Fruit fly (Drosophila melanogaster): ENCODE results near the gene Or1a.

Or1a gene

DNA sequence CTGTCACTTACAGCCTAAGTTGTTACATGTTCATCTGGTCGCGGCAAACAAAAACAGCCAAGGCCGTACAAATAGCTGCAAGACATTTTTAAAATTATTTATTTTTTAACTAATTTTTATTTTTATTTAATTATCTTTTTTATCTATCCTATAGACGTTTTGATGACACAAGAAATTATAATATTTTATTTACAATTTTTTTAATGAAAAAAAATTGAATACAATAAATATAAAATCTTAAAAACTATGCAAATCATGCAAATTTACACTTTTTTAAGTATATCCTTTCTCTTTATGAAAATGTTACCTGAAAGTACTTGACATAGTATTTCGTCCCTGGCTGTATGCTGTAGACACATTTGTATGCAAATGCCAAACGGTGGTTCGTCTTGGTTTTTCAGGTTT, 23.2 kb downstream of the Or1a start (continued):
- TF ChIP-seq zen2 (GFP tag; IDR thresholded peaks at IDR 0.05; ENCODE audit: partially characterized antibody) = no peak
- TF ChIP-seq prd (optimal IDR thresholded peaks at IDR 0.05) = no peak
- peak; percentile 51 for TF ChIP-seq prd (GFP tag; IDR thresholded peaks at IDR 0.05)
- TF ChIP-seq Meics (GFP tag; optimal IDR thresholded peaks at IDR 0.05) = peak; percentile 85
- no peak for TF ChIP-seq cad (GFP tag; optimal IDR thresholded peaks at IDR 0.05)
- 0 out of 3 replicates have a peak, but pooled peaks have one; percentile 31 for TF ChIP-seq zfh1 (GFP tag; IDR thresholded peaks at IDR 0.05)
- no peak for TF ChIP-seq mirr (GFP tag; optimal IDR thresholded peaks at IDR 0.05)
- no peak for TF ChIP-seq HLH54F (GFP tag; optimal IDR thresholded peaks at IDR 0.05)
- TF ChIP-seq H15 (GFP tag; IDR thresholded peaks at IDR 0.05) = 0 out of 3 replicates have a peak, but pooled peaks have one; percentile 31
- TF ChIP-seq slbo (GFP tag; IDR thresholded peaks at IDR 0.05) = peak; percentile 57
- no peak for TF ChIP-seq HLH4C (GFP tag; IDR thresholded peaks at IDR 0.05; ENCODE audit: partially characterized antibody)
- 0 out of 3 replicates have a peak, but pooled peaks have one; percentile 20 for TF ChIP-seq Dbx (GFP tag; IDR thresholded peaks at IDR 0.05)
- peak; percentile 47; the same call in 1 of the 2 replicates for TF ChIP-seq CG9932 (GFP tag; IDR thresholded peaks at IDR 0.05)
- no peak for TF ChIP-seq eve (GFP tag; optimal IDR thresholded peaks at IDR 0.05)
- peak; percentile 80 for TF ChIP-seq CG17359 (tag; optimal IDR thresholded peaks at IDR 0.05)
- peak; percentile 56 for TF ChIP-seq ssp (GFP tag; IDR thresholded peaks at IDR 0.05)
- TF ChIP-seq CG6689 (GFP tag; IDR thresholded peaks at IDR 0.05) = peak; percentile 80
- no peak; the same call in 1 of the 2 replicates for TF ChIP-seq CG43689 (GFP tag; IDR thresholded peaks at IDR 0.05)
- TF ChIP-seq Abd-B (GFP tag; optimal IDR thresholded peaks at IDR 0.05) = peak; percentile 58
- TF ChIP-seq Fer2 (tag; optimal IDR thresholded peaks at IDR 0.05) = peak; percentile 48
- TF ChIP-seq jing (GFP tag; optimal IDR thresholded peaks at IDR 0.05) = no peak
- no peak for TF ChIP-seq CTCF (GFP tag; optimal IDR thresholded peaks at IDR 0.05)
- TF ChIP-seq Oli (tag; optimal IDR thresholded peaks at IDR 0.05) = peak; percentile 79
- TF ChIP-seq chn (GFP tag; optimal IDR thresholded peaks at IDR 0.05) = no peak
- peak; percentile 58 for TF ChIP-seq CG32772 (GFP tag; IDR thresholded peaks at IDR 0.05)
- TF ChIP-seq CG10209 (GFP tag; optimal IDR thresholded peaks at IDR 0.05) = peak; percentile 76
- TF ChIP-seq CG8388 (GFP tag; optimal IDR thresholded peaks at IDR 0.05) = peak; percentile 83
- TF ChIP-seq CG10565 (GFP tag; optimal IDR thresholded peaks at IDR 0.05) = no peak
- no peak; the same call in 1 of the 2 replicates for TF ChIP-seq Ada2b (GFP tag; IDR thresholded peaks at IDR 0.05)
- TF ChIP-seq Mes4 (GFP tag; optimal IDR thresholded peaks at IDR 0.05) = no peak
- no peak for TF ChIP-seq hb (GFP tag; IDR thresholded peaks at IDR 0.05; ENCODE audit: partially characterized antibody)
- peak; percentile 76 for TF ChIP-seq dmrt11E (tag; optimal IDR thresholded peaks at IDR 0.05)
- no peak for TF ChIP-seq CG12769 (tag; optimal IDR thresholded peaks at IDR 0.05)
- no peak for TF ChIP-seq hth (optimal IDR thresholded peaks at IDR 0.05)
- peak; percentile 91 for TF ChIP-seq CG18262 (tag; optimal IDR thresholded peaks at IDR 0.05)
- no peak for TF ChIP-seq CG9797 (GFP tag; optimal IDR thresholded peaks at IDR 0.05)
- peak; percentile 59 for TF ChIP-seq Hr3 (GFP tag; optimal IDR thresholded peaks at IDR 0.05)
- peak; percentile 13 for TF ChIP-seq Hsf (GFP tag; optimal IDR thresholded peaks at IDR 0.05)
- TF ChIP-seq CG11093 (GFP tag; IDR thresholded peaks at IDR 0.05) = no peak
- TF ChIP-seq CG18476 (GFP tag; optimal IDR thresholded peaks at IDR 0.05) = peak; percentile 31
- no peak for TF ChIP-seq BEAF-32 (GFP tag; optimal IDR thresholded peaks at IDR 0.05)
- peak; percentile 63 for TF ChIP-seq CG33557 (GFP tag; optimal IDR thresholded peaks at IDR 0.05)
- no peak for TF ChIP-seq tup (GFP tag; optimal IDR thresholded peaks at IDR 0.05)
- no peak for TF ChIP-seq her (GFP tag; optimal IDR thresholded peaks at IDR 0.05)
- TF ChIP-seq Mrtf (GFP tag; IDR thresholded peaks at IDR 0.05) = no peak
- no peak for TF ChIP-seq CG18764 (GFP tag; optimal IDR thresholded peaks at IDR 0.05)
- no peak for TF ChIP-seq NK7.1 (GFP tag; optimal IDR thresholded peaks at IDR 0.05)
- TF ChIP-seq NC2β (GFP tag; optimal IDR thresholded peaks at IDR 0.05) = no peak
- TF ChIP-seq CG3065 (GFP tag; optimal IDR thresholded peaks at IDR 0.05) = no peak
- peak; percentile 70 for TF ChIP-seq CG6854 (GFP tag; optimal IDR thresholded peaks at IDR 0.05)
- 0 out of 3 replicates have a peak, but pooled peaks have one; percentile 24 for TF ChIP-seq croc (GFP tag; conservative IDR thresholded peaks at IDR 0.05)
- TF ChIP-seq Antp (GFP tag; optimal IDR thresholded peaks at IDR 0.05) = no peak
